Worm (Caenorhabditis elegans): ENCODE measurements around the gene F32E10.8.
A peak's percentile ranks its signal among the peaks of the same experiment; 100 is the strongest.

The F32E10.8 gene

DNA sequence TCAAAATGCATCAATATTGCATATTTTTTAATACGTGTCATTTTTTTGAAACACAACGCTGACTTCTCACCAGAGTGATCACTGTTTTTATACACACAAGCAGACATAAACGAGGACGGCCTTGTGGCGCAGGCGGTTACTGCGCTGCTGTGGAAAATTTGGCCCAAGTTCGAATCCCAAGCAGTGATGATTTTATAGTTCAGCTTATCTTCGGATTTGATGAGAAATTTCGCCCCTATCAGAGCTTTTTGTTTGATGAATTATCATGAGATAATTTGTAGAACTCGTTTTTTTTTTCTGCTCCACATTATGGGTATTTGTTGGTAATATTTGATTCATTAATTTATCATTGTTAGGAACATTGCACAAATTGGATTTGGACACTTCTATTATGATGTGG, 6.5 kb downstream of the F32E10.8 start (continued):
- peak; percentile 93 for TF ChIP-seq ceh-34 (tag; optimal IDR thresholded peaks at IDR 0.05)
- peak; percentile 97 for TF ChIP-seq pat-9 (tag; optimal IDR thresholded peaks at IDR 0.05)
- peak; percentile 95 for TF ChIP-seq C38D4.7 (GFP tag; optimal IDR thresholded peaks at IDR 0.05)
- TF ChIP-seq dmd-4 (tag; optimal IDR thresholded peaks at IDR 0.05; ENCODE audit: borderline replicate concordance), result peak; percentile 92
- peak; percentile 92 for TF ChIP-seq C08G9.2 (tag; optimal IDR thresholded peaks at IDR 0.05)
- peak; percentile 93 for TF ChIP-seq hlh-15 (tag; optimal IDR thresholded peaks at IDR 0.05)
- TF ChIP-seq nhr-232 (tag; optimal IDR thresholded peaks at IDR 0.05), result peak; percentile 92
- peak; percentile 94 for TF ChIP-seq ceh-24 (tag; optimal IDR thresholded peaks at IDR 0.05)
- TF ChIP-seq Y22D7AL.16 (tag; optimal IDR thresholded peaks at IDR 0.05), result peak; percentile 93
- TF ChIP-seq tbx-2 (tag; optimal IDR thresholded peaks at IDR 0.05), result peak; percentile 94
- TF ChIP-seq dve-1 (tag; optimal IDR thresholded peaks at IDR 0.05), result peak; percentile 97
- peak; percentile 72 for TF ChIP-seq unc-42 (tag; optimal IDR thresholded peaks at IDR 0.05)
- peak; percentile 22 for TF ChIP-seq pros-1 (tag; optimal IDR thresholded peaks at IDR 0.05)
- TF ChIP-seq rnt-1 (tag; optimal IDR thresholded peaks at IDR 0.05), result peak; percentile 94
- TF ChIP-seq fkh-6 (tag; optimal IDR thresholded peaks at IDR 0.05), result peak; percentile 95
- peak; percentile 82 for TF ChIP-seq nfya-1 (tag; optimal IDR thresholded peaks at IDR 0.05)
- TF ChIP-seq lim-6 (tag; optimal IDR thresholded peaks at IDR 0.05), result peak; percentile 90
- TF ChIP-seq ets-4 (tag; optimal IDR thresholded peaks at IDR 0.05), result peak; percentile 64
- peak; percentile 72 for TF ChIP-seq zip-5 (tag; optimal IDR thresholded peaks at IDR 0.05)
- peak; percentile 40 for TF ChIP-seq ceh-22 (tag; optimal IDR thresholded peaks at IDR 0.05)
- TF ChIP-seq gmeb-2 (tag; optimal IDR thresholded peaks at IDR 0.05), result peak; percentile 96
- TF ChIP-seq che-1 (tag; optimal IDR thresholded peaks at IDR 0.05), result peak; percentile 95
- peak; percentile 96 for TF ChIP-seq madf-2 (tag; optimal IDR thresholded peaks at IDR 0.05)
- peak; percentile 92 for TF ChIP-seq K09A11.1 (tag; optimal IDR thresholded peaks at IDR 0.05; ENCODE audit: insufficient read depth)

DNA sequence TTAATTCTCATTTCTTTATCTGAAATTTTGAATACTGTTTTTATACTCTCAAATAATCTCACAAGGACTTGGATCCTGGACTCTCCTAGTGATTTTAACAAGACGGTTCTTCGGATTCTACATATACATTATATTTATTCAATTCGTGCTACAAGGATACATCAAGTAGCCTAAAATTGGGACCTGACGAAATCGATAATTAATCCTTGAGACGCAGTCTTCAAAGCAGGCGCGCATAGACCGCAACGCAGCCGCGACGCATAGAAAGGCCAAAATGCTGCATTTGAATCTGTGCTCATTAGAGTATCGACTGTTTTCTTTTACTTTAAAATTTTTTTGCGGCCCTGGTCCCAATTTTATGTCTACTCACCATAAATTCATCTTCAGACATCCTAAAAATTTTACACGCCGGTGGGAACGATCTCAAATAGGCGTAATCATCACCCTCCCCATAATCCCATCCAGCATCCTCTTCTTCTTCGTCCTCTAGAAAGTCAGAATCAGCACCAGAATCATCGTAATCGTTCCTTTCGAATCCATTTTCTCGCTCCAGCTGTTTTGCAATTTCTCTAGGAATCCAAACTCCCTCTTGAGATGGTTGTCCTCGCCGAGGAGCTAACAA, 7.9 kb downstream of the F32E10.8 start, which contains the start of gene cec-4:
Gene cec-4 (plus strand): TSS at position 572 of the 622 bp plus-strand sequence.
- no peak for TF ChIP-seq pros-1 (tag; optimal IDR thresholded peaks at IDR 0.05)
- TF ChIP-seq ceh-48 (tag; optimal IDR thresholded peaks at IDR 0.05), result peak; percentile 20

DNA sequence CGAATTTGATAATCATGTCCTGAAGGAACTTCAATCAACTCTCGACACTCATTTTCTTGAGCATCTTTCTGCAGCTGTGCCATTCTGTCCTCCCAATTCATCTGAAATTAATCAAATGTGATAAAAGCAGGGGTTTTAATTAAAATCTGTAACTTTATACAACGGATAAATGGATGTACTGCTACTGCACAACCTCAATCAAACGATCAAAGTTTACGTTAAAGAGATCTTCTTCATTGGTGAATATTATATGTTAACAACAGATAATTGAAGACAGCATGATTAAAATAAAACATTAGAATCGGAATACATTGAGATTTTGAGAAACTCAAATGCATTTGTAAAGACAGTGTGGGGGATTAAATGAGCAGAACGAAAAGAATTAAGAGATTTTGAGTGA, 10.9 kb downstream of the F32E10.8 start, which contains the start of gene F32E10.5:
Gene F32E10.5 (minus strand): TSS at position 101 of the 400 bp plus-strand sequence.
- TF ChIP-seq ref-2 (tag; optimal IDR thresholded peaks at IDR 0.05) (no peak), ahr-1 (tag; optimal IDR thresholded peaks at IDR 0.05) (no peak), unc-86 (tag; optimal IDR thresholded peaks at IDR 0.05) (no peak), hlh-8 (tag; optimal IDR thresholded peaks at IDR 0.05) (no peak), tbx-7 (tag; optimal IDR thresholded peaks at IDR 0.05) (no peak), syd-9 (tag; optimal IDR thresholded peaks at IDR 0.05) (no peak), ceh-30 (tag; optimal IDR thresholded peaks at IDR 0.05) (no peak), pat-9 (tag; optimal IDR thresholded peaks at IDR 0.05) (no peak), nfya-1 (tag; optimal IDR thresholded peaks at IDR 0.05) (no peak), hlh-15 (tag; optimal IDR thresholded peaks at IDR 0.05) (no peak), elt-2 (tag; optimal IDR thresholded peaks at IDR 0.05) (no peak), hlh-13 (GFP tag; optimal IDR thresholded peaks at IDR 0.05) (no peak), ceh-31 (tag; optimal IDR thresholded peaks at IDR 0.05) (no peak)

DNA sequence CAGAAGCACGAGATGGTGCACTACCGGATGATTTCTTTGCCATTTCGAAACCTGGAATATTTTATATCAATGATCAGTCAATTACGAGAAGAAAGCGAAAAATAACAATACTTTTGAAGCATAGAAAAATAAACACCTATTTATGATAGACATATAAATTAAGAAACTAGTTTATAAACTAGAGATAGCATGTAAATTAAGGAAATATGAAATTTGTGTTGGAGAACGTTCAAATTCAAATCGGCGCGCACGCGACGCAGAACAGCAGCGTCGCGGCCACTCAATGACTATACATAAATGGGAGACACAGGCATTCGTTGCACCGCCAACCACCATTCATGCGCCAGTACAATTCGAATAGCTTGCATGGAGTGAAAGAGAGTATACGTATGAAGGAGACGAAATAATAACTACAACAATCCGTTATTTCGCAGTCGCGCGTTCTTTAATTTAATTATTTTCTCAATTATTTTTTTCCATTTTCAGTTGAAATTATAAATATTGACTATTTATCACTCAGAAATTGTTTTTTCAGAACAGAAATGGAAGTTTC, 12.7 kb downstream of the F32E10.8 start, which contains the start of the genes cec-5 and nol-10:
Gene cec-5 (minus strand): TSS at position 51 of the 553 bp plus-strand sequence.
Gene nol-10 (plus strand): TSS at position 536 of the 553 bp plus-strand sequence.
- no peak for TF ChIP-seq ceh-45 (GFP tag; IDR thresholded peaks at IDR 0.05)
- TF ChIP-seq ceh-34 (tag; optimal IDR thresholded peaks at IDR 0.05), result peak; percentile 52
- TF ChIP-seq fax-1 (tag; optimal IDR thresholded peaks at IDR 0.05), result no peak
- no peak for TF ChIP-seq Y22D7AL.16 (tag; optimal IDR thresholded peaks at IDR 0.05)
- no peak for TF ChIP-seq syd-9 (tag; optimal IDR thresholded peaks at IDR 0.05)
- no peak for TF ChIP-seq unc-86 (tag; optimal IDR thresholded peaks at IDR 0.05)
- peak; percentile 1 for TF ChIP-seq eyg-1 (tag; optimal IDR thresholded peaks at IDR 0.05)
- no peak for TF ChIP-seq lim-6 (tag; optimal IDR thresholded peaks at IDR 0.05)
- no peak for TF ChIP-seq pag-3 (tag; optimal IDR thresholded peaks at IDR 0.05; ENCODE audit: borderline replicate concordance)
- no peak for TF ChIP-seq dmd-4 (tag; optimal IDR thresholded peaks at IDR 0.05; ENCODE audit: borderline replicate concordance)
- no peak for TF ChIP-seq hlh-6 (tag; optimal IDR thresholded peaks at IDR 0.05)
- TF ChIP-seq ama-1 (optimal IDR thresholded peaks at IDR 0.05), result no peak
- no peak for TF ChIP-seq ceh-24 (tag; optimal IDR thresholded peaks at IDR 0.05)
- TF ChIP-seq madf-2 (tag; optimal IDR thresholded peaks at IDR 0.05), result no peak
- no peak for TF ChIP-seq T23F11.4 (GFP tag; optimal IDR thresholded peaks at IDR 0.05)
- peak; percentile 28 for TF ChIP-seq ceh-19 (GFP tag; optimal IDR thresholded peaks at IDR 0.05)
- TF ChIP-seq hlh-30 (tag; optimal IDR thresholded peaks at IDR 0.05; ENCODE audit: insufficient read depth), result peak; percentile 64
- TF ChIP-seq mec-3 (tag; optimal IDR thresholded peaks at IDR 0.05; ENCODE audit: borderline replicate concordance), result no peak
- TF ChIP-seq pros-1 (tag; optimal IDR thresholded peaks at IDR 0.05), result no peak
- TF ChIP-seq hlh-15 (tag; optimal IDR thresholded peaks at IDR 0.05), result no peak

All from whole organism, late embryonic.